Worm (Caenorhabditis elegans): ENCODE measurements around the gene sqst-5.
A peak's percentile ranks its signal among the peaks of the same experiment; 100 is the strongest.

Gene sqst-5

ce11 chrIII:159149-159548 is 11.7 kb upstream of the sqst-5 start:
- TF ChIP-seq ceh-28 (tag; optimal IDR thresholded peaks at IDR 0.05): no peak
- TF ChIP-seq nhr-237 (tag; optimal IDR thresholded peaks at IDR 0.05): no peak
- TF ChIP-seq fkh-2 (tag; optimal IDR thresholded peaks at IDR 0.05): no peak
- TF ChIP-seq unc-62 (GFP tag; optimal IDR thresholded peaks at IDR 0.05): no peak
- TF ChIP-seq ZK546.5 (tag; optimal IDR thresholded peaks at IDR 0.05): no peak
- TF ChIP-seq ztf-11 (tag; optimal IDR thresholded peaks at IDR 0.05): no peak
- no peak for TF ChIP-seq daf-12 (tag; optimal IDR thresholded peaks at IDR 0.05)
- no peak for TF ChIP-seq ceh-82 (tag; optimal IDR thresholded peaks at IDR 0.05)
- TF ChIP-seq ceh-16 (tag; optimal IDR thresholded peaks at IDR 0.05): no peak
- no peak for TF ChIP-seq pqm-1 (tag; optimal IDR thresholded peaks at IDR 0.05)
- TF ChIP-seq nhr-25 (tag; optimal IDR thresholded peaks at IDR 0.05): no peak
- no peak for TF ChIP-seq unc-39 (tag; optimal IDR thresholded peaks at IDR 0.05)
- no peak for TF ChIP-seq nhr-67 (tag; optimal IDR thresholded peaks at IDR 0.05)
- TF ChIP-seq skn-1 (tag; optimal IDR thresholded peaks at IDR 0.05): no peak

- TF ChIP-seq mml-1 (tag; optimal IDR thresholded peaks at IDR 0.05): no peak
- no peak for TF ChIP-seq snpc-4 (tag; optimal IDR thresholded peaks at IDR 0.05)
- TF ChIP-seq egl-5 (tag; optimal IDR thresholded peaks at IDR 0.05): no peak
- no peak for TF ChIP-seq lin-39 (tag; optimal IDR thresholded peaks at IDR 0.05)
- no peak for TF ChIP-seq nfya-1 (tag; optimal IDR thresholded peaks at IDR 0.05; ENCODE audit: insufficient read depth)
- no peak for TF ChIP-seq nhr-237 (tag; optimal IDR thresholded peaks at IDR 0.05)
- no peak for TF ChIP-seq nhr-67 (tag; optimal IDR thresholded peaks at IDR 0.05)
- no peak for TF ChIP-seq aly-2 (tag; optimal IDR thresholded peaks at IDR 0.05)
- no peak for TF ChIP-seq nhr-11 (tag; optimal IDR thresholded peaks at IDR 0.05)
- no peak for TF ChIP-seq lsy-12 (tag; optimal IDR thresholded peaks at IDR 0.05)
- no peak for TF ChIP-seq elt-1 (tag; optimal IDR thresholded peaks at IDR 0.05)
- no peak for TF ChIP-seq elt-3 (tag; optimal IDR thresholded peaks at IDR 0.05)
- no peak for TF ChIP-seq ZK546.5 (tag; optimal IDR thresholded peaks at IDR 0.05)
- no peak for TF ChIP-seq ztf-4 (tag; optimal IDR thresholded peaks at IDR 0.05)
- no peak for TF ChIP-seq ceh-9 (tag; optimal IDR thresholded peaks at IDR 0.05)
Observed at ce11 chrIII:157980-158379, 10.6 kb upstream of the sqst-5 start.

ce11 chrIII:156645-157044 is 9.2 kb upstream of the sqst-5 start, which contains the start of the genes zig-13 and ver-1:
Gene zig-13 (minus strand): TSS chrIII:156745.
Gene ver-1 (plus strand): TSS chrIII:156824.
- TF ChIP-seq nhr-76 (tag; optimal IDR thresholded peaks at IDR 0.05) (no peak), nhr-25 (tag; optimal IDR thresholded peaks at IDR 0.05) (no peak), zag-1 (tag; optimal IDR thresholded peaks at IDR 0.05) (no peak), aly-2 (tag; optimal IDR thresholded peaks at IDR 0.05) (no peak), unc-39 (tag; optimal IDR thresholded peaks at IDR 0.05) (no peak), nhr-43 (tag; optimal IDR thresholded peaks at IDR 0.05; ENCODE audit: poor library complexity, severe bottlenecking) (no peak), nfya-1 (tag; optimal IDR thresholded peaks at IDR 0.05; ENCODE audit: insufficient read depth) (no peak), ztf-11 (tag; optimal IDR thresholded peaks at IDR 0.05) (no peak), egl-5 (tag; optimal IDR thresholded peaks at IDR 0.05) (no peak), sea-2 (GFP tag; optimal IDR thresholded peaks at IDR 0.05) (no peak), pqm-1 (tag; optimal IDR thresholded peaks at IDR 0.05) (no peak), ceh-16 (tag; optimal IDR thresholded peaks at IDR 0.05) (no peak), daf-12 (tag; optimal IDR thresholded peaks at IDR 0.05) (no peak)

ce11 chrIII:154168-154567 is 6.7 kb upstream of the sqst-5 start:
- peak; percentile 100 for TF ChIP-seq pqm-1 (tag; optimal IDR thresholded peaks at IDR 0.05)
- TF ChIP-seq egl-27 (tag; optimal IDR thresholded peaks at IDR 0.05): peak; percentile 81
- peak; percentile 45 for TF ChIP-seq fos-1 (tag; optimal IDR thresholded peaks at IDR 0.05)
- no peak for TF ChIP-seq nhr-67 (tag; optimal IDR thresholded peaks at IDR 0.05)
- peak; percentile 26 for TF ChIP-seq skn-1 (tag; optimal IDR thresholded peaks at IDR 0.05)
- TF ChIP-seq jun-1 (tag; optimal IDR thresholded peaks at IDR 0.05): peak; percentile 98
- peak; percentile 100 for TF ChIP-seq elt-2 (tag; optimal IDR thresholded peaks at IDR 0.05)
- TF ChIP-seq elt-3 (tag; optimal IDR thresholded peaks at IDR 0.05): peak in 2 of 3 experiments; percentile 1 to 56
- TF ChIP-seq nhr-43 (tag; optimal IDR thresholded peaks at IDR 0.05; ENCODE audit: poor library complexity, severe bottlenecking): no peak
- TF ChIP-seq aly-2 (tag; optimal IDR thresholded peaks at IDR 0.05): no peak

ce11 chrIII:151084-151483 is 3.7 kb upstream of the sqst-5 start:
- TF ChIP-seq ztf-11 (tag; optimal IDR thresholded peaks at IDR 0.05) (no peak), mml-1 (tag; optimal IDR thresholded peaks at IDR 0.05) (no peak), nhr-11 (tag; optimal IDR thresholded peaks at IDR 0.05) (no peak)
